Worm (Caenorhabditis elegans) whole organism, early embryonic: ENCODE data around the gene T23G4.2.

ENCODE experiments used
- B0310.2 ChIP-seq: sonication (generic microtip); optimal IDR thresholded peaks from 2 replicates; lab custom pipeline; 2016; ENCODE audit warnings: mild to moderate bottlenecking, missing genetic modification characterization, missing compliant biosample characterization
- F13C5.2 ChIP-seq: sonication (generic microtip); optimal IDR thresholded peaks from 2 replicates; lab custom pipeline; 2017; ENCODE audit warnings: mild to moderate bottlenecking, missing genetic modification characterization, inconsistent platforms, missing compliant biosample characterization
- aly-1 ChIP-seq: sonication (generic microtip); optimal IDR thresholded peaks from 2 replicates; lab custom pipeline; 2016; ENCODE audit warnings: missing genetic modification characterization, missing compliant biosample characterization
- ama-1 ChIP-seq: fragments of 150-350 bp; optimal IDR thresholded peaks from 2 replicates; lab custom pipeline; 2014
- ceh-13 ChIP-seq: fragments of 200-800 bp; sonication (Bioruptor generic); optimal IDR thresholded peaks from 2 replicates; lab custom pipeline; 2018; ENCODE audit warnings: mild to moderate bottlenecking, missing genetic modification characterization, missing compliant biosample characterization
- ceh-36 ChIP-seq: sonication (generic microtip); optimal IDR thresholded peaks from 2 replicates; lab custom pipeline; 2016; ENCODE audit warnings: missing genetic modification characterization, inconsistent platforms, missing compliant biosample characterization
- ets-7 ChIP-seq: sonication (generic microtip); optimal IDR thresholded peaks from 2 replicates; lab custom pipeline; 2016; ENCODE audit warnings: missing genotype, missing genetic modification characterization, missing compliant biosample characterization
- flt-1 ChIP-seq: fragments of 200-800 bp; sonication (Bioruptor generic); IDR thresholded peaks from 2 replicates; pipeline ENCODE4 v1.3.6; 2022; ENCODE audit warnings: missing genetic modification characterization, missing compliant biosample characterization
- hmbx-1 ChIP-seq: sonication (generic microtip); optimal IDR thresholded peaks from 2 replicates; lab custom pipeline; 2016; ENCODE audit warnings: mild to moderate bottlenecking, missing genetic modification characterization, missing compliant biosample characterization
- hmg-4 ChIP-seq: fragments of 200-800 bp; sonication (Bioruptor generic); optimal IDR thresholded peaks from 2 replicates; lab custom pipeline; 2018; ENCODE audit warnings: mild to moderate bottlenecking, missing genetic modification characterization, missing compliant biosample characterization
- hnd-1 ChIP-seq: sonication (generic microtip); optimal IDR thresholded peaks from 2 replicates; lab custom pipeline; 2016; ENCODE audit warnings: missing genetic modification characterization, missing compliant biosample characterization
- pes-1 ChIP-seq: fragments of 200-800 bp; sonication (Bioruptor generic); IDR thresholded peaks from 2 replicates; pipeline ENCODE4 v1.3.6; 2022; ENCODE audit warnings: missing genetic modification reagents, missing genetic modification characterization, missing compliant biosample characterization
- scrt-1 ChIP-seq: fragments of 200-800 bp; sonication (Bioruptor generic); IDR thresholded peaks from 2 replicates; pipeline ENCODE4 v1.3.6; 2022; ENCODE audit warnings: missing genetic modification characterization, missing compliant biosample characterization
- sea-1 ChIP-seq: fragments of 200-800 bp; sonication (Bioruptor generic); conservative IDR thresholded peaks from 2 replicates; pipeline ENCODE4 v1.3.6; 2022; ENCODE audit warnings: missing genetic modification characterization, missing compliant biosample characterization
- tbx-11 ChIP-seq: fragments of 200-800 bp; sonication (Bioruptor generic); IDR thresholded peaks from 2 replicates; pipeline ENCODE4 v1.3.6; 2022; ENCODE audit warnings: missing genetic modification characterization, missing compliant biosample characterization
- tbx-37 ChIP-seq: fragments of 200-800 bp; sonication (Bioruptor generic); conservative IDR thresholded peaks from 2 replicates; pipeline ENCODE4 v1.3.6; 2022; ENCODE audit warnings: missing genetic modification reagents, missing genetic modification characterization, missing compliant biosample characterization
- tra-4 ChIP-seq: sonication (generic microtip); optimal IDR thresholded peaks from 2 replicates; lab custom pipeline; 2017; ENCODE audit warnings: missing genetic modification characterization, missing compliant biosample characterization

Gene T23G4.2

DNA sequence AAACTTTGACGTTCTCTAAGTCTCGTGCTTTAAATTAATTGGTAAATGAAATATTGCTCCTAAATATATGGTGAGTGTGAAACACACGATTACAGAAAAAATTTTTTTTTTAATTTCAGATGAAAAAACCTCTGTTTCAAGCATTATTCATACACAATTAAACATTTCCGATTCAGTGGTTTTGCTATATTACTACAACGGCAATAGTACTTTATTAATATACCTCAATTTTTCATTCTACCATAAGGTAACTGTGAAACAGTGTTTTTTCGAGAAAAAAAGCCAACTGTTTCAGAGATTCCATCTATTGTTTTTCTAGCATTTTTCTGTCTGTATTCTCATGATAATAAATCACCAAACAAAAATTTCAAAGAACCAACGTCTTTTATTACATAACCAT, 11.5 kb upstream of the T23G4.2 start:
- TF ChIP-seq tbx-11 (GFP tag; lab: Robert Waterston, UW) = no peak
- no peak for TF ChIP-seq tbx-37 (GFP tag; lab: Robert Waterston, UW)
- no peak for TF ChIP-seq hmg-4 (GFP tag; lab: Kevin White, UChicago)
- no peak for TF ChIP-seq aly-1
- TF ChIP-seq hnd-1 (tag; lab: Kevin White, UChicago) = no peak
- no peak for TF ChIP-seq ets-7 (tag; lab: Kevin White, UChicago)
- no peak for TF ChIP-seq sea-1
- no peak for TF ChIP-seq pes-1 (GFP tag; lab: Robert Waterston, UW)
- no peak for TF ChIP-seq ceh-13
- no peak for TF ChIP-seq scrt-1 (GFP tag; lab: Robert Waterston, UW)
- TF ChIP-seq F13C5.2 = no peak
- no peak for TF ChIP-seq tra-4

DNA sequence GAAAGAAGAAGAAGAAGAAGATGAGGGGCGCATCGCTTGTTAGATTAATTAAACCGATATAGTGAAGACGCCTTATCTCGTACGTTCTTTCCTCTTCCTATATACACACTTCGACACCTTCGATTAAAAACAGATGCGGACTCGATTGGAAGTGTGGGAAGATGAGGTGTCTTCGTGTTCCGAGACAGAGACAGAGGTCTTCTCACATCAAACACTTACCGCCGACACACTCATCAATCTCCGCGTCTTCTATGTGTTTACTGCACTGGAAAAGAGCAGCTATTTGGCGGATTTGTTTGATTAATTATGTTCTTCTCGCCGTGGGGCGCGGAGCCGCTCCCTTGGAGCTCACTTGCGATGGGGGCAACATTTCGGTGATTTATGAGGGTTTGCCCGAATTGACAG, 10.0 kb upstream of the T23G4.2 start:
- TF ChIP-seq scrt-1 (GFP tag; lab: Robert Waterston, UW) (no peak), tbx-37 (GFP tag; lab: Robert Waterston, UW) (no peak), tra-4 (no peak), flt-1 (no peak), ama-1 (lab: Kevin White, UChicago) (no peak), ceh-13 (no peak), tbx-11 (GFP tag; lab: Robert Waterston, UW) (no peak), F13C5.2 (no peak), sea-1 (no peak), ceh-36 (tag; lab: Kevin White, UChicago) (no peak), hmg-4 (GFP tag; lab: Kevin White, UChicago) (no peak), B0310.2 (tag; lab: Kevin White, UChicago) (no peak), hnd-1 (tag; lab: Kevin White, UChicago) (no peak), hmbx-1 (tag; lab: Kevin White, UChicago) (no peak), ets-7 (tag; lab: Kevin White, UChicago) (no peak), aly-1 (no peak), pes-1 (GFP tag; lab: Robert Waterston, UW) (no peak)

DNA sequence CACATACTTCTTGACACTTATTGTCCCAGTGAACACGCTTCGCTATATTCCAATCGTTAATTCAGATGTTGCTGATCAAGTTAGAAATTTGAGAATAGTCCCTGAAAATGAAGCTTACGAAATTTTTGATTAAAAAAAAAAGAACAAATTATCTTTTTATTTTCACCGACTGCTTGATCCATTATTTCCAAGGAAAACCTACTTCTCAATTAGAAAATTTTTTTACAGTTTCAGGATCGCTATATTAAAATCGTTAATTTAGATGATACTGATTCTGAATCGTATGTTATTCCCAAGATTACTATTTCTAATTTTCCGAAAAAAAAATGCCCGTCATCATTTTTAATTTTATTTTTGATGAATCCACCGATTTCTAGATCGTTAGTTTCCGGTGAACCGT, 9.2 kb upstream of the T23G4.2 start, which contains the start of gene T23G4.127:
Gene T23G4.127 (minus strand): TSS at position 101 of the 400 bp plus-strand sequence.
- no peak for TF ChIP-seq ets-7 (tag; lab: Kevin White, UChicago)
- no peak for TF ChIP-seq hnd-1 (tag; lab: Kevin White, UChicago)
- TF ChIP-seq aly-1 = no peak
- TF ChIP-seq tbx-11 (GFP tag; lab: Robert Waterston, UW) = no peak
- no peak for TF ChIP-seq F13C5.2
- TF ChIP-seq tra-4 = no peak
- TF ChIP-seq ama-1 (lab: Kevin White, UChicago) = no peak
- no peak for TF ChIP-seq tbx-37 (GFP tag; lab: Robert Waterston, UW)
- TF ChIP-seq ceh-36 (tag; lab: Kevin White, UChicago) = no peak
- TF ChIP-seq ceh-13 = no peak
- TF ChIP-seq flt-1 = no peak
- TF ChIP-seq B0310.2 (tag; lab: Kevin White, UChicago) = no peak
- no peak for TF ChIP-seq sea-1
- no peak for TF ChIP-seq scrt-1 (GFP tag; lab: Robert Waterston, UW)
- TF ChIP-seq pes-1 (GFP tag; lab: Robert Waterston, UW) = no peak
- TF ChIP-seq hmbx-1 (tag; lab: Kevin White, UChicago) = no peak
- no peak for TF ChIP-seq hmg-4 (GFP tag; lab: Kevin White, UChicago)

DNA sequence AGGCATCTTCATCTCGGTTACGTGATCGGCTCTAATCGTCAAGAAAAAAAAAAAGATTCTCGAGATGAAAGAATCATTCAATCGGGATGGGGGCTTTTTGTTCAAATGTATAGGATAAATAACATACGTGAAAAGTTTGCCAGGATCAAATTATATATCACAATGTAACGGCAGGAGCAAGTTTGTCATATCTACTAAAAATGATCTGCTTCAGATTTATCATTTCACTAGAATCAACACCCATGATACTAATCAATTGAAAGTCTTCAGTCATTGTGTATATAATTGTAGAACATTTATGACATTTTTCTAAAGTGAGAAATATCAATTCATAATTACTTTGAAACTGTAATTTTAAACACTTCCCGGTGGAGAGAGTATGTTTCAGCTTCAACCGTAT, 7.5 kb upstream of the T23G4.2 start:
- TF ChIP-seq aly-1 (no peak), hmbx-1 (tag; lab: Kevin White, UChicago) (no peak), ets-7 (tag; lab: Kevin White, UChicago) (no peak), flt-1 (no peak), B0310.2 (tag; lab: Kevin White, UChicago) (no peak), hnd-1 (tag; lab: Kevin White, UChicago) (no peak), tbx-11 (GFP tag; lab: Robert Waterston, UW) (no peak), sea-1 (no peak), ceh-36 (tag; lab: Kevin White, UChicago) (no peak), tra-4 (no peak), tbx-37 (GFP tag; lab: Robert Waterston, UW) (no peak), ama-1 (lab: Kevin White, UChicago) (no peak), scrt-1 (GFP tag; lab: Robert Waterston, UW) (no peak), pes-1 (GFP tag; lab: Robert Waterston, UW) (no peak), ceh-13 (no peak), F13C5.2 (no peak), hmg-4 (GFP tag; lab: Kevin White, UChicago) (no peak)

DNA sequence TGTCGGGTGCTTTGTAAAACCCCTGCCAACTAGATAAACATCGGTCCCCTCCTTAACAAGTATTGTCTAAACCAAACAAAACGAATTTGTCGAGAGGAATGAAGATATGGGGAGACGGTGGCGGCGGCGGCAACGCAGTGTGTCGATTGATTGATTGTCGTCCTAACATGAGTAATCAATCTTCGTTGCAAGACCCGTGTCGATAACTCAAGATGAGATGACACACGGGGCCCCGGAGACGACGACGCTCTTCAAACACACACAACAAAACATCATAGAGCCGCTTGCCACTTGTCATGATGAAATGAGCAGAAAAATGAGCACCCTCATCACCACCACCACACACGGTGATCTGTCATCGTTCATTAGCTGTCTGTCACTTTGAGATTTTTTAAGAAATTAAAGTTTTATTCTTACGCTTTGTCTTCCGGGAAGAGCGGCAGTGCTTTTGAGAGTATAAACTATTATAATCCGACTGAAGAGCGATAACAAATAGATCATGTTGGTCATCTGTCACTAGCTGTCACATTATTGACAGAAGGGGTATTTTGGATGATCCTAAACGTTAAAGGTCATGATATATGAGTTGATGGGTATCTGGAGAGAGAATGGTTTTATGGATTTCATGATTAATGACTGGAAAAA, 6.5 kb upstream of the T23G4.2 start:
- no peak for TF ChIP-seq aly-1
- TF ChIP-seq ets-7 (tag; lab: Kevin White, UChicago) = no peak
- TF ChIP-seq tra-4 = no peak
- no peak for TF ChIP-seq pes-1 (GFP tag; lab: Robert Waterston, UW)
- TF ChIP-seq hmbx-1 (tag; lab: Kevin White, UChicago) = no peak
- TF ChIP-seq hmg-4 (GFP tag; lab: Kevin White, UChicago) = no peak
- no peak for TF ChIP-seq ceh-13
- no peak for TF ChIP-seq hnd-1 (tag; lab: Kevin White, UChicago)
- no peak for TF ChIP-seq B0310.2 (tag; lab: Kevin White, UChicago)
- no peak for TF ChIP-seq flt-1
- TF ChIP-seq ceh-36 (tag; lab: Kevin White, UChicago) = no peak
- no peak for TF ChIP-seq sea-1
- TF ChIP-seq tbx-37 (GFP tag; lab: Robert Waterston, UW) = no peak
- no peak for TF ChIP-seq tbx-11 (GFP tag; lab: Robert Waterston, UW)
- TF ChIP-seq scrt-1 (GFP tag; lab: Robert Waterston, UW) = no peak

DNA sequence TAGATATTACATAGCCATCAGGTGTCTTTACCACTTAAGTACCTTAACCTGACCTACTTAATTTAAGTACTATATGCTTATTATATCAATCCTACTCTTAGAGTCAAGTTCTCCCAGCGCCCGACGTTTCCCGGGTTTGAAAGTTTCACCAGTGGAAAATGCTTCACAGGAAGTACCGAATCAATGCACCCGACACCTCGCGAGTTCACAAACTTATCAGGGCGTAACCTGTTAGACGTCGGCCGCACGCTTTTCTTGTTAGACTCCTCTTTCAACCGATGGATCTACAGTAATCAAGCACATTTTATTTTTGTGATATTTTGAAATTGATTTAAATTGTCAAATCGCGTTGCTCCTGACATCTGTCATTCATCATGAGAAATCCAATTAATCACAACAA, 5.9 kb upstream of the T23G4.2 start:
- no peak for TF ChIP-seq aly-1
- no peak for TF ChIP-seq ama-1 (lab: Kevin White, UChicago)
- no peak for TF ChIP-seq tbx-11 (GFP tag; lab: Robert Waterston, UW)
- TF ChIP-seq hmg-4 (GFP tag; lab: Kevin White, UChicago) = no peak
- no peak for TF ChIP-seq tra-4
- no peak for TF ChIP-seq scrt-1 (GFP tag; lab: Robert Waterston, UW)
- TF ChIP-seq tbx-37 (GFP tag; lab: Robert Waterston, UW) = no peak
- no peak for TF ChIP-seq hnd-1 (tag; lab: Kevin White, UChicago)
- TF ChIP-seq ceh-13 = no peak
- no peak for TF ChIP-seq B0310.2 (tag; lab: Kevin White, UChicago)
- no peak for TF ChIP-seq hmbx-1 (tag; lab: Kevin White, UChicago)
- TF ChIP-seq sea-1 = no peak
- TF ChIP-seq pes-1 (GFP tag; lab: Robert Waterston, UW) = no peak
- TF ChIP-seq flt-1 = no peak
- no peak for TF ChIP-seq F13C5.2
- no peak for TF ChIP-seq ets-7 (tag; lab: Kevin White, UChicago)
- no peak for TF ChIP-seq ceh-36 (tag; lab: Kevin White, UChicago)
